Worm (Caenorhabditis elegans): ENCODE results near the gene T27E7.9.

T27E7.9 gene

ce11 chrIV:14587589-14587988, 38.4 kb upstream of the T27E7.9 start:
- no peak for TF ChIP-seq nhr-11 (tag; optimal IDR thresholded peaks at IDR 0.05)
- TF ChIP-seq lin-39 (tag; optimal IDR thresholded peaks at IDR 0.05) = no peak
- TF ChIP-seq tbx-2 (tag; optimal IDR thresholded peaks at IDR 0.05) = no peak
- no peak for TF ChIP-seq daf-12 (tag; optimal IDR thresholded peaks at IDR 0.05)
- no peak for TF ChIP-seq eor-1 (tag; optimal IDR thresholded peaks at IDR 0.05)
- no peak for TF ChIP-seq R02D3.7 (tag; optimal IDR thresholded peaks at IDR 0.05)
- TF ChIP-seq egl-27 (tag; optimal IDR thresholded peaks at IDR 0.05) = no peak
- TF ChIP-seq nhr-23 (tag; optimal IDR thresholded peaks at IDR 0.05) = no peak
- TF ChIP-seq lin-15B (tag; optimal IDR thresholded peaks at IDR 0.05) = no peak
- no peak for TF ChIP-seq unc-39 (tag; optimal IDR thresholded peaks at IDR 0.05)
- TF ChIP-seq snpc-4 (tag; optimal IDR thresholded peaks at IDR 0.05) = no peak
- TF ChIP-seq ceh-82 (tag; optimal IDR thresholded peaks at IDR 0.05) = no peak
- no peak for TF ChIP-seq ama-1 (optimal IDR thresholded peaks at IDR 0.05)
- no peak for TF ChIP-seq aly-2 (tag; optimal IDR thresholded peaks at IDR 0.05)
- TF ChIP-seq elt-1 (tag; optimal IDR thresholded peaks at IDR 0.05) = no peak
- no peak for TF ChIP-seq mml-1 (tag; optimal IDR thresholded peaks at IDR 0.05)

ce11 chrIV:14586759-14587158, 37.6 kb upstream of the T27E7.9 start:
- TF ChIP-seq fkh-2 (tag; optimal IDR thresholded peaks at IDR 0.05) = no peak
- no peak for TF ChIP-seq lsy-12 (tag; optimal IDR thresholded peaks at IDR 0.05)
- no peak for TF ChIP-seq ceh-82 (tag; optimal IDR thresholded peaks at IDR 0.05)
- no peak for TF ChIP-seq pqm-1 (tag; optimal IDR thresholded peaks at IDR 0.05)
- no peak for TF ChIP-seq snpc-4 (tag; optimal IDR thresholded peaks at IDR 0.05)
- no peak for TF ChIP-seq pha-4 (tag; optimal IDR thresholded peaks at IDR 0.05)
- no peak for TF ChIP-seq nfya-1 (tag; optimal IDR thresholded peaks at IDR 0.05; ENCODE audit: insufficient read depth)
- no peak for TF ChIP-seq egl-27 (tag; optimal IDR thresholded peaks at IDR 0.05)
- TF ChIP-seq zag-1 (tag; optimal IDR thresholded peaks at IDR 0.05) = no peak
- TF ChIP-seq elt-1 (tag; optimal IDR thresholded peaks at IDR 0.05) = no peak

ce11 chrIV:14580939-14581338, 31.7 kb upstream of the T27E7.9 start, which contains the start of gene irld-18:
Gene irld-18, minus strand, starts transcription at chrIV:14581039.
- TF ChIP-seq daf-12 (tag; optimal IDR thresholded peaks at IDR 0.05) (no peak), unc-62 (GFP tag; optimal IDR thresholded peaks at IDR 0.05) (no peak), fos-1 (tag; optimal IDR thresholded peaks at IDR 0.05) (no peak)

ce11 chrIV:14578650-14579193, 29.5 kb upstream of the T27E7.9 start, which contains the start of gene Y57G11B.8:
Gene Y57G11B.8, minus strand, starts transcription at chrIV:14578700.
- no peak for TF ChIP-seq fos-1 (tag; optimal IDR thresholded peaks at IDR 0.05)
- no peak for TF ChIP-seq snpc-4 (tag; optimal IDR thresholded peaks at IDR 0.05)
- TF ChIP-seq ceh-82 (tag; optimal IDR thresholded peaks at IDR 0.05) = no peak
- no peak for TF ChIP-seq fkh-2 (tag; optimal IDR thresholded peaks at IDR 0.05)
- no peak for TF ChIP-seq ceh-28 (tag; optimal IDR thresholded peaks at IDR 0.05)
- no peak for TF ChIP-seq ama-1 (optimal IDR thresholded peaks at IDR 0.05)
- no peak for TF ChIP-seq unc-62 (GFP tag; optimal IDR thresholded peaks at IDR 0.05)

- peak; percentile 41 for TF ChIP-seq hmg-11 (tag; optimal IDR thresholded peaks at IDR 0.05)
- peak; percentile 58 for TF ChIP-seq nhr-43 (tag; optimal IDR thresholded peaks at IDR 0.05; ENCODE audit: poor library complexity, severe bottlenecking)
- TF ChIP-seq snpc-4 (tag; optimal IDR thresholded peaks at IDR 0.05) = peak; percentile 41
- TF ChIP-seq egl-27 (tag; optimal IDR thresholded peaks at IDR 0.05) = no peak
- peak; percentile 58 for TF ChIP-seq nfya-1 (tag; optimal IDR thresholded peaks at IDR 0.05; ENCODE audit: insufficient read depth)
- peak; percentile 1 for TF ChIP-seq lsy-12 (tag; optimal IDR thresholded peaks at IDR 0.05)
- TF ChIP-seq nhr-23 (tag; optimal IDR thresholded peaks at IDR 0.05) = no peak
Measured at ce11 chrIV:14576471-14576870, 27.3 kb upstream of the T27E7.9 start.

- no peak for TF ChIP-seq nhr-67 (tag; optimal IDR thresholded peaks at IDR 0.05)
- TF ChIP-seq elt-2 (tag; optimal IDR thresholded peaks at IDR 0.05) = no peak
- TF ChIP-seq fkh-2 (tag; optimal IDR thresholded peaks at IDR 0.05) = no peak
Measured at ce11 chrIV:14574282-14574869, 25.2 kb upstream of the T27E7.9 start, which contains the start of the genes Y57G11B.3 and Y57G11B.5. Gene Y57G11B.3, minus strand, starts transcription at chrIV:14574382. Gene Y57G11B.5, plus strand, starts transcription at chrIV:14574819.
